1 fruit fly cellular context compared by ENCODE assay signal in genomic region chr2L:3545033-3545666, dm6.
TF ChIP-seq lines count a peak whose summit lies in the region.

No protein-coding gene starts in this region.

TF ChIP-seq in whole organism, embryonic, 481 proteins besides CTCF, POLR2A, EP300 and RAD21 (continued from another document and continues in another):
- TF ChIP-seq CG11695 (GFP tag; IDR thresholded peaks at IDR 0.05; lab: Robert Waterston, UW) (no peak), CG6791 (GFP tag; IDR thresholded peaks at IDR 0.05; lab: Robert Waterston, UW; ENCODE audit: partially characterized antibody) (no peak), Scr (GFP tag; IDR thresholded peaks at IDR 0.05; lab: Robert Waterston, UW; ENCODE audit: partially characterized antibody) (0 out of 2 replicates have a peak, but pooled peaks have one; percentile 19), CG11247 (GFP tag; IDR thresholded peaks at IDR 0.05; lab: Robert Waterston, UW) (no peak), Dip2 (GFP tag; IDR thresholded peaks at IDR 0.05; lab: Robert Waterston, UW) (no peak), Ets65A (GFP tag; lab: Kevin White, UChicago) (no peak), Spps (tag; optimal IDR thresholded peaks at IDR 0.05; lab: Kevin White, UChicago) (no peak), al (GFP tag; IDR thresholded peaks at IDR 0.05; lab: Robert Waterston, UW) (no peak), pnt (GFP tag; optimal IDR thresholded peaks at IDR 0.05; lab: Kevin White, UChicago) (no peak), luna (GFP tag; optimal IDR thresholded peaks at IDR 0.05; lab: Kevin White, UChicago) (no peak), unpg (GFP tag; optimal IDR thresholded peaks at IDR 0.05; lab: Kevin White, UChicago) (no peak), CG12769 (tag; optimal IDR thresholded peaks at IDR 0.05; lab: Kevin White, UChicago) (no peak), CG7839 (tag; optimal IDR thresholded peaks at IDR 0.05; lab: Kevin White, UChicago) (no peak), CG15514 (GFP tag; optimal IDR thresholded peaks at IDR 0.05; lab: Kevin White, UChicago) (no peak), ERR (GFP tag; optimal IDR thresholded peaks at IDR 0.05; lab: Kevin White, UChicago) (no peak), sob (GFP tag; IDR thresholded peaks at IDR 0.05; lab: Robert Waterston, UW) (no peak; the same call in 1 of the 2 replicates), CG32532 (GFP tag; IDR thresholded peaks at IDR 0.05; lab: Robert Waterston, UW) (peak; percentile 75; the same call in 1 of the 2 replicates), CG13287 (GFP tag; IDR thresholded peaks at IDR 0.05; lab: Robert Waterston, UW; ENCODE audit: partially characterized antibody) (peak; percentile 50; the same call in 1 of the 2 replicates), NK7.1 (GFP tag; optimal IDR thresholded peaks at IDR 0.05; lab: Kevin White, UChicago) (no peak), CG3281 (GFP tag; optimal IDR thresholded peaks at IDR 0.05; lab: Kevin White, UChicago) (no peak), CG6654 (GFP tag; optimal IDR thresholded peaks at IDR 0.05; lab: Kevin White, UChicago) (no peak), Dip3 (GFP tag; optimal IDR thresholded peaks at IDR 0.05; lab: Kevin White, UChicago) (no peak), CG18619 (GFP tag; optimal IDR thresholded peaks at IDR 0.05; lab: Kevin White, UChicago) (no peak), Kr (GFP tag; optimal IDR thresholded peaks at IDR 0.05; lab: Kevin White, UChicago) (no peak), yki (optimal IDR thresholded peaks at IDR 0.05; lab: Kevin White, UChicago) (peak; percentile 95), CG15269 (tag; optimal IDR thresholded peaks at IDR 0.05; lab: Kevin White, UChicago) (no peak), CG15601 (tag; optimal IDR thresholded peaks at IDR 0.05; lab: Kevin White, UChicago) (no peak), cas (GFP tag; IDR thresholded peaks at IDR 0.05; lab: Robert Waterston, UW) (no peak), sug (tag; optimal IDR thresholded peaks at IDR 0.05; lab: Kevin White, UChicago) (peak; percentile 35), Dbx (GFP tag; IDR thresholded peaks at IDR 0.05; lab: Robert Waterston, UW) (peak; percentile 41; the same call in 1 of the 3 replicates), Dad (GFP tag; optimal IDR thresholded peaks at IDR 0.05; lab: Kevin White, UChicago) (no peak), ab (GFP tag; optimal IDR thresholded peaks at IDR 0.05; lab: Kevin White, UChicago) (no peak), CG10959 (GFP tag; IDR thresholded peaks at IDR 0.05; lab: Robert Waterston, UW) (no peak), CG10147 (GFP tag; optimal IDR thresholded peaks at IDR 0.05; lab: Kevin White, UChicago) (no peak), CG42726 (GFP tag; IDR thresholded peaks at IDR 0.05; lab: Robert Waterston, UW; ENCODE audit: partially characterized antibody) (no peak), CG1792 (GFP tag; optimal IDR thresholded peaks at IDR 0.05; lab: Kevin White, UChicago) (no peak), knrl (GFP tag; IDR thresholded peaks at IDR 0.05; lab: Robert Waterston, UW; ENCODE audit: partially characterized antibody) (no peak), CG9797 (GFP tag; optimal IDR thresholded peaks at IDR 0.05; lab: Kevin White, UChicago) (no peak), CG16779 (GFP tag; IDR thresholded peaks at IDR 0.05; lab: Robert Waterston, UW) (no peak), gfzf (GFP tag; optimal IDR thresholded peaks at IDR 0.05; lab: Kevin White, UChicago) (no peak), chinmo (GFP tag; IDR thresholded peaks at IDR 0.05; lab: Robert Waterston, UW; ENCODE audit: partially characterized antibody) (0 out of 4 replicates have a peak, but pooled peaks have one; percentile 53), lbe (GFP tag; optimal IDR thresholded peaks at IDR 0.05; lab: Kevin White, UChicago) (no peak), shn (GFP tag; optimal IDR thresholded peaks at IDR 0.05; lab: Kevin White, UChicago) (no peak), HLH54F (GFP tag; optimal IDR thresholded peaks at IDR 0.05; lab: Kevin White, UChicago) (no peak), sna (GFP tag; IDR thresholded peaks at IDR 0.05; lab: Robert Waterston, UW; ENCODE audit: partially characterized antibody) (peak; percentile 58), Myb (GFP tag; optimal IDR thresholded peaks at IDR 0.05; lab: Kevin White, UChicago) (no peak), CG3407 (GFP tag; optimal IDR thresholded peaks at IDR 0.05; lab: Kevin White, UChicago) (peak; percentile 100), CG9609 (GFP tag; optimal IDR thresholded peaks at IDR 0.05; lab: Kevin White, UChicago) (no peak), Hr51 (GFP tag; optimal IDR thresholded peaks at IDR 0.05; lab: Kevin White, UChicago) (no peak), gem (tag; optimal IDR thresholded peaks at IDR 0.05; lab: Kevin White, UChicago) (no peak), usp (GFP tag; optimal IDR thresholded peaks at IDR 0.05; lab: Kevin White, UChicago) (no peak), Dll (GFP tag; IDR thresholded peaks at IDR 0.05; lab: Robert Waterston, UW; ENCODE audit: partially characterized antibody) (peak; percentile 62; the same call in 3 of the 4 replicates), vvl (GFP tag; IDR thresholded peaks at IDR 0.05; lab: Robert Waterston, UW) (no peak), eve (GFP tag; optimal IDR thresholded peaks at IDR 0.05; lab: Kevin White, UChicago) (no peak), Deaf1 (tag; optimal IDR thresholded peaks at IDR 0.05; lab: Kevin White, UChicago) (peak; percentile 45), Drgx (GFP tag; IDR thresholded peaks at IDR 0.05; lab: Robert Waterston, UW) (no peak), CG14441 (GFP tag; IDR thresholded peaks at IDR 0.05; lab: Robert Waterston, UW) (no peak), sens (GFP tag; lab: Kevin White, UChicago) (no peak), CG33557 (GFP tag; optimal IDR thresholded peaks at IDR 0.05; lab: Kevin White, UChicago) (no peak), Ravus (GFP tag; IDR thresholded peaks at IDR 0.05; lab: Robert Waterston, UW) (no peak), HLH4C (GFP tag; IDR thresholded peaks at IDR 0.05; lab: Robert Waterston, UW; ENCODE audit: partially characterized antibody) (peak; percentile 49; the same call in 1 of the 3 replicates), CG5953 (GFP tag; IDR thresholded peaks at IDR 0.05; lab: Robert Waterston, UW) (no peak), so (GFP tag; IDR thresholded peaks at IDR 0.05; lab: Robert Waterston, UW) (no peak), Atf3 (GFP tag; optimal IDR thresholded peaks at IDR 0.05; lab: Kevin White, UChicago) (no peak), gcm (GFP tag; optimal IDR thresholded peaks at IDR 0.05; lab: Kevin White, UChicago) (peak; percentile 0), cg (GFP tag; optimal IDR thresholded peaks at IDR 0.05; lab: Kevin White, UChicago) (no peak), Hmr (GFP tag; optimal IDR thresholded peaks at IDR 0.05; lab: Kevin White, UChicago) (no peak), sisA (GFP tag; IDR thresholded peaks at IDR 0.05; lab: Robert Waterston, UW) (no peak), zen2 (GFP tag; IDR thresholded peaks at IDR 0.05; lab: Robert Waterston, UW; ENCODE audit: partially characterized antibody) (peak; percentile 86), her (GFP tag; optimal IDR thresholded peaks at IDR 0.05; lab: Kevin White, UChicago) (no peak), pum (GFP tag; optimal IDR thresholded peaks at IDR 0.05; lab: Kevin White, UChicago) (no peak), aop (GFP tag; IDR thresholded peaks at IDR 0.05; lab: Robert Waterston, UW) (no peak), dati (GFP tag; IDR thresholded peaks at IDR 0.05; lab: Robert Waterston, UW) (no peak), dm (GFP tag; optimal IDR thresholded peaks at IDR 0.05; lab: Kevin White, UChicago) (no peak), Nf-YA (GFP tag; IDR thresholded peaks at IDR 0.05; lab: Robert Waterston, UW) (peak; percentile 63; the same call in 1 of the 2 replicates), CG6272 (GFP tag; IDR thresholded peaks at IDR 0.05; lab: Robert Waterston, UW) (no peak), TFAM (GFP tag; optimal IDR thresholded peaks at IDR 0.05; lab: Kevin White, UChicago) (no peak), CG13123 (GFP tag; optimal IDR thresholded peaks at IDR 0.05; lab: Kevin White, UChicago) (no peak), CG2116 (GFP tag; optimal IDR thresholded peaks at IDR 0.05; lab: Kevin White, UChicago) (no peak), CG1024 (GFP tag; IDR thresholded peaks at IDR 0.05; lab: Robert Waterston, UW) (no peak), Med (GFP tag; lab: Kevin White, UChicago) (peak; percentile 79), CG10321 (GFP tag; IDR thresholded peaks at IDR 0.05; lab: Robert Waterston, UW) (peak; percentile 50), CG11085 (GFP tag; IDR thresholded peaks at IDR 0.05; lab: Robert Waterston, UW) (no peak), hb (GFP tag; IDR thresholded peaks at IDR 0.05; lab: Robert Waterston, UW; ENCODE audit: partially characterized antibody) (no peak), ara (GFP tag; IDR thresholded peaks at IDR 0.05; lab: Robert Waterston, UW) (no peak), p53 (GFP tag; optimal IDR thresholded peaks at IDR 0.05; lab: Kevin White, UChicago) (no peak), salm (tag; optimal IDR thresholded peaks at IDR 0.05; lab: Kevin White, UChicago) (no peak), ro (GFP tag; IDR thresholded peaks at IDR 0.05; lab: Robert Waterston, UW) (no peak), Poxn (GFP tag; IDR thresholded peaks at IDR 0.05; lab: Robert Waterston, UW) (no peak), CG9437 (GFP tag; optimal IDR thresholded peaks at IDR 0.05; lab: Kevin White, UChicago) (no peak), ap (GFP tag; IDR thresholded peaks at IDR 0.05; lab: Robert Waterston, UW) (no peak), gro (GFP tag; optimal IDR thresholded peaks at IDR 0.05; lab: Kevin White, UChicago) (no peak), CG18011 (GFP tag; optimal IDR thresholded peaks at IDR 0.05; lab: Kevin White, UChicago) (no peak), E2f2 (GFP tag; IDR thresholded peaks at IDR 0.05; lab: Robert Waterston, UW) (no peak), z (GFP tag; IDR thresholded peaks at IDR 0.05; lab: Robert Waterston, UW) (peak; percentile 95), Bgb (GFP tag; IDR thresholded peaks at IDR 0.05; lab: Robert Waterston, UW; ENCODE audit: partially characterized antibody) (no peak), otp (GFP tag; IDR thresholded peaks at IDR 0.05; lab: Robert Waterston, UW) (no peak), GATAe (GFP tag; conservative IDR thresholded peaks at IDR 0.05; lab: Robert Waterston, UW) (peak; percentile 84), CG7928 (GFP tag; optimal IDR thresholded peaks at IDR 0.05; lab: Kevin White, UChicago) (no peak), CG4360 (GFP tag; IDR thresholded peaks at IDR 0.05; lab: Robert Waterston, UW) (no peak), NfI (GFP tag; optimal IDR thresholded peaks at IDR 0.05; lab: Kevin White, UChicago) (no peak), C15 (GFP tag; IDR thresholded peaks at IDR 0.05; lab: Robert Waterston, UW) (no peak), row (GFP tag; IDR thresholded peaks at IDR 0.05; lab: Robert Waterston, UW) (no peak), prd (optimal IDR thresholded peaks at IDR 0.05; lab: Kevin White, UChicago) (no peak), prd (GFP tag; IDR thresholded peaks at IDR 0.05; lab: Robert Waterston, UW) (no peak), E2f1 (GFP tag; IDR thresholded peaks at IDR 0.05; lab: Robert Waterston, UW) (no peak), ci (GFP tag; IDR thresholded peaks at IDR 0.05; lab: Robert Waterston, UW) (peak; percentile 39; the same call in 1 of the 3 replicates), Abd-B (GFP tag; optimal IDR thresholded peaks at IDR 0.05; lab: Kevin White, UChicago) (no peak), CG2875 (GFP tag; optimal IDR thresholded peaks at IDR 0.05; lab: Kevin White, UChicago) (no peak), CG6254 (GFP tag; optimal IDR thresholded peaks at IDR 0.05; lab: Kevin White, UChicago) (no peak), Hr39 (optimal IDR thresholded peaks at IDR 0.05; lab: Kevin White, UChicago) (no peak), CG14710 (tag; optimal IDR thresholded peaks at IDR 0.05; lab: Kevin White, UChicago) (no peak), CG9932 (GFP tag; IDR thresholded peaks at IDR 0.05; lab: Robert Waterston, UW) (peak; percentile 22; the same call in 1 of the 2 replicates), Trl (optimal IDR thresholded peaks at IDR 0.05; lab: Kevin White, UChicago) (peak; percentile 91 to 94), Trl (GFP tag; optimal IDR thresholded peaks at IDR 0.05; lab: Kevin White, UChicago) (peak; percentile 42), Gsc (GFP tag; IDR thresholded peaks at IDR 0.05; lab: Robert Waterston, UW) (no peak), exex (tag; optimal IDR thresholded peaks at IDR 0.05; lab: Kevin White, UChicago) (peak; percentile 49), disco-r (GFP tag; optimal IDR thresholded peaks at IDR 0.05; lab: Kevin White, UChicago) (no peak), Jarid2 (GFP tag; optimal IDR thresholded peaks at IDR 0.05; lab: Kevin White, UChicago) (peak; percentile 6), CG2129 (GFP tag; IDR thresholded peaks at IDR 0.05; lab: Robert Waterston, UW; ENCODE audit: partially characterized antibody) (no peak), CG1603 (tag; optimal IDR thresholded peaks at IDR 0.05; lab: Kevin White, UChicago) (no peak), CG7745 (tag; optimal IDR thresholded peaks at IDR 0.05; lab: Kevin White, UChicago) (no peak), Xrp1 (GFP tag; IDR thresholded peaks at IDR 0.05; lab: Robert Waterston, UW) (peak; percentile 39; the same call in 1 of the 2 replicates), CG16863 (GFP tag; optimal IDR thresholded peaks at IDR 0.05; lab: Kevin White, UChicago) (no peak), dmrt11E (tag; optimal IDR thresholded peaks at IDR 0.05; lab: Kevin White, UChicago) (no peak), PHDP (tag; optimal IDR thresholded peaks at IDR 0.05; lab: Kevin White, UChicago) (no peak), dpn (GFP tag; optimal IDR thresholded peaks at IDR 0.05; lab: Kevin White, UChicago) (no peak), Camta (GFP tag; optimal IDR thresholded peaks at IDR 0.05; lab: Kevin White, UChicago) (no peak), CoRest (tag; optimal IDR thresholded peaks at IDR 0.05; lab: Kevin White, UChicago) (no peak), Blimp-1 (GFP tag; optimal IDR thresholded peaks at IDR 0.05; lab: Kevin White, UChicago) (no peak), B-H1 (GFP tag; IDR thresholded peaks at IDR 0.05; lab: Robert Waterston, UW) (no peak), pfk (GFP tag; optimal IDR thresholded peaks at IDR 0.05; lab: Kevin White, UChicago) (no peak), sd (tag; optimal IDR thresholded peaks at IDR 0.05; lab: Kevin White, UChicago) (no peak), fru (optimal IDR thresholded peaks at IDR 0.05; lab: Kevin White, UChicago) (no peak), Doc3 (GFP tag; IDR thresholded peaks at IDR 0.05; lab: Robert Waterston, UW; ENCODE audit: partially characterized antibody) (peak; percentile 60; the same call in 1 of the 3 replicates), tin (GFP tag; optimal IDR thresholded peaks at IDR 0.05; lab: Kevin White, UChicago) (no peak), slou (GFP tag; optimal IDR thresholded peaks at IDR 0.05; lab: Kevin White, UChicago) (no peak)
